Fruit fly (Drosophila melanogaster) whole organism, embryonic: ENCODE results near the gene Src64B.

Experiments used
- Awh ChIP-seq: fragments of 200-800 bp; sonication (Bioruptor generic); IDR thresholded peaks from 2 replicates; pipeline ENCODE4, ENCODE4 v1.3.6; 2022; ENCODE audit warnings: missing biosample characterization, missing genetic modification characterization
- B-H2 ChIP-seq: fragments of 200-800 bp; sonication (Bioruptor generic); optimal IDR thresholded peaks from 2 replicates; lab custom pipeline; 2018; ENCODE audit warnings: missing biosample characterization, mild to moderate bottlenecking, missing genetic modification characterization
- CG11456 ChIP-seq: fragments of 200-800 bp; sonication (Bioruptor generic); IDR thresholded peaks from 3 replicates; pipeline ENCODE4 v1.3.6; 2022; ENCODE audit warnings: missing biosample characterization, missing genetic modification characterization
- CG12155 ChIP-seq: fragments of 200-800 bp; sonication (Bioruptor generic); optimal IDR thresholded peaks from 3 replicates; lab custom pipeline; 2016; ENCODE audit warnings: missing biosample characterization, missing genetic modification characterization
- CG1233 ChIP-seq: fragments of 200-800 bp; sonication (Bioruptor generic); optimal IDR thresholded peaks from 4 replicates; lab custom pipeline; 2018; ENCODE audit warnings: missing biosample characterization, mild to moderate bottlenecking, missing genetic modification characterization
- CG13287 ChIP-seq: fragments of 200-800 bp; sonication (Bioruptor generic); IDR thresholded peaks from 2 replicates; pipeline ENCODE4 v1.3.6; 2022; ENCODE audit warnings: missing biosample characterization, missing genetic modification characterization; ENCODE audit not compliant: partially characterized antibody
- CG13296 ChIP-seq: fragments of 200-800 bp; sonication (Bioruptor generic); optimal IDR thresholded peaks from 3 replicates; lab custom pipeline; 2018; ENCODE audit warnings: missing biosample characterization, mild to moderate bottlenecking, missing genetic modification characterization
- CG1529 ChIP-seq: fragments of 200-800 bp; sonication (Bioruptor generic); optimal IDR thresholded peaks from 3 replicates; lab custom pipeline; 2018; ENCODE audit warnings: missing biosample characterization, missing genetic modification characterization
- CG1602 ChIP-seq: fragments of 200-800 bp; sonication (Bioruptor generic); optimal IDR thresholded peaks from 3 replicates; lab custom pipeline; 2016; ENCODE audit warnings: missing biosample characterization, missing genetic modification characterization
- CG17802 ChIP-seq: fragments of 200-800 bp; sonication (Bioruptor generic); optimal IDR thresholded peaks from 2 replicates; lab custom pipeline; 2018; ENCODE audit warnings: missing biosample characterization, mild to moderate bottlenecking, missing genetic modification characterization, moderate library complexity
- CG18011 ChIP-seq: fragments of 200-800 bp; sonication (Bioruptor generic); optimal IDR thresholded peaks from 2 replicates; lab custom pipeline; 2017; ENCODE audit warnings: missing biosample characterization, missing genetic modification characterization, mild to moderate bottlenecking, moderate library complexity, missing genotype
- CG18262 ChIP-seq: fragments of 200-800 bp; optimal IDR thresholded peaks from 3 replicates; lab custom pipeline; 2019; ENCODE audit warnings: missing biosample characterization, mild to moderate bottlenecking, missing genetic modification characterization, moderate library complexity
- CG1832 ChIP-seq: fragments of 200-800 bp; sonication (Bioruptor generic); optimal IDR thresholded peaks from 2 replicates; lab custom pipeline; 2017; ENCODE audit warnings: missing biosample characterization, mild to moderate bottlenecking, missing genetic modification characterization, inconsistent platforms
- CG32767 ChIP-seq: fragments of 200-800 bp; sonication (Bioruptor generic); IDR thresholded peaks from 2 replicates; pipeline ENCODE4 v1.3.6; 2022; ENCODE audit warnings: missing biosample characterization, missing genetic modification characterization
- CG33557 ChIP-seq: fragments of 200-800 bp; sonication (Bioruptor generic); optimal IDR thresholded peaks from 2 replicates; lab custom pipeline; 2019; ENCODE audit warnings: missing biosample characterization, mild to moderate bottlenecking, missing genetic modification characterization, moderate library complexity
- CG34422 ChIP-seq: fragments of 200-800 bp; sonication (Bioruptor generic); IDR thresholded peaks from 3 replicates; pipeline ENCODE4 v1.3.6; 2022; ENCODE audit warnings: missing biosample characterization, missing genetic modification characterization
- CG4424 ChIP-seq: fragments of 200-800 bp; sonication (Bioruptor generic); optimal IDR thresholded peaks from 3 replicates; lab custom pipeline; 2016; ENCODE audit warnings: missing biosample characterization, missing genetic modification characterization
- CG4730 ChIP-seq: fragments of 200-800 bp; sonication (Bioruptor generic); IDR thresholded peaks from 2 replicates; pipeline ENCODE4 v1.3.6; 2022; ENCODE audit warnings: missing biosample characterization, missing genetic modification characterization
- Dek ChIP-seq: fragments of 200-800 bp; sonication (Bioruptor generic); optimal IDR thresholded peaks from 3 replicates; lab custom pipeline; 2019; ENCODE audit warnings: missing biosample characterization, mild to moderate bottlenecking, missing genetic modification characterization, moderate library complexity
- Dip2 ChIP-seq: fragments of 200-800 bp; sonication (Bioruptor generic); IDR thresholded peaks from 2 replicates; pipeline ENCODE4 v1.3.6; 2022; ENCODE audit warnings: missing biosample characterization, missing genetic modification characterization
- Dref ChIP-seq: fragments of 200-800 bp; sonication (Bioruptor generic); IDR thresholded peaks from 2 replicates; pipeline ENCODE4 v1.3.6; 2022; ENCODE audit warnings: missing biosample characterization, missing genetic modification characterization
- Elba2 ChIP-seq: fragments of 200-800 bp; sonication (Bioruptor generic); optimal IDR thresholded peaks from 3 replicates; lab custom pipeline; 2016; ENCODE audit warnings: missing biosample characterization, missing genetic modification characterization
- Fer2 ChIP-seq: fragments of 200-800 bp; sonication (Bioruptor generic); optimal IDR thresholded peaks from 2 replicates; lab custom pipeline; 2018; ENCODE audit warnings: missing biosample characterization, mild to moderate bottlenecking, missing genetic modification characterization, moderate library complexity
- Hr78 ChIP-seq, 2 experiments: fragments of 200-800 bp in 1 of 2; fragments of >200 bp in 1 of 2; sonication (Bioruptor generic) in 1 of 2; optimal IDR thresholded peaks; 2 replicates each; lab custom pipeline; 2017 to 2019; ENCODE audit warnings: missing biosample characterization in 2 of 2, missing genetic modification characterization in 2 of 2, mild to moderate bottlenecking in 1 of 2, moderate library complexity in 1 of 2
- Lpt ChIP-seq: fragments of >200 bp; optimal IDR thresholded peaks from 2 replicates; lab custom pipeline; 2018; ENCODE audit warnings: missing biosample characterization, missing genetic modification characterization
- Nf-YC ChIP-seq: fragments of 200-800 bp; optimal IDR thresholded peaks from 3 replicates; lab custom pipeline; 2019; ENCODE audit warnings: missing biosample characterization, mild to moderate bottlenecking, missing genetic modification characterization, moderate library complexity
- Pdp1 ChIP-seq, 2 experiments: fragments of 200-800 bp; sonication (Bioruptor generic); optimal IDR thresholded peaks; 3 replicates each; lab custom pipeline; 2016; ENCODE audit warnings: missing biosample characterization in 2 of 2, missing genetic modification characterization in 2 of 2, mild to moderate bottlenecking in 1 of 2, moderate library complexity in 1 of 2
- Ssrp ChIP-seq: fragments of 200-800 bp; sonication (Bioruptor generic); optimal IDR thresholded peaks from 2 replicates; lab custom pipeline; 2018; ENCODE audit warnings: missing biosample characterization, mild to moderate bottlenecking, missing genetic modification characterization, moderate library complexity
- Xbp1 ChIP-seq: fragments of 200-800 bp; sonication (Bioruptor generic); optimal IDR thresholded peaks from 3 replicates; lab custom pipeline; 2016; ENCODE audit warnings: missing biosample characterization, mild to moderate bottlenecking, missing genetic modification characterization
- ash1 ChIP-seq: fragments of 200-800 bp; sonication (Bioruptor generic); optimal IDR thresholded peaks from 2 replicates; lab custom pipeline; 2018; ENCODE audit warnings: missing biosample characterization, mild to moderate bottlenecking, missing genetic modification characterization
- az2 ChIP-seq: fragments of 200-800 bp; sonication (Bioruptor generic); optimal IDR thresholded peaks from 3 replicates; lab custom pipeline; 2016; ENCODE audit warnings: missing biosample characterization, missing genetic modification characterization
- ci ChIP-seq: fragments of 200-800 bp; sonication (Bioruptor generic); IDR thresholded peaks from 3 replicates; pipeline ENCODE4 v1.3.6; 2022; ENCODE audit warnings: missing biosample characterization, missing genetic modification characterization
- corto ChIP-seq: fragments of 200-800 bp; sonication (Bioruptor generic); optimal IDR thresholded peaks from 2 replicates; lab custom pipeline; 2016; ENCODE audit warnings: missing biosample characterization, mild to moderate bottlenecking, missing genetic modification characterization, moderate library complexity
- disco-r ChIP-seq: fragments of 200-800 bp; sonication (Bioruptor generic); optimal IDR thresholded peaks from 2 replicates; lab custom pipeline; 2016; ENCODE audit warnings: missing biosample characterization, missing genetic modification characterization
- dmrt99B ChIP-seq: fragments of 200-800 bp; sonication (Bioruptor generic); optimal IDR thresholded peaks from 2 replicates; lab custom pipeline; 2018; ENCODE audit warnings: missing biosample characterization, mild to moderate bottlenecking, missing genetic modification characterization, moderate library complexity
- gce ChIP-seq: fragments of 200-800 bp; sonication (Bioruptor generic); IDR thresholded peaks from 3 replicates; pipeline ENCODE4 v1.3.6; 2022; ENCODE audit warnings: missing biosample characterization, missing genetic modification characterization
- h ChIP-seq: fragments of >200 bp; optimal IDR thresholded peaks from 2 replicates; lab custom pipeline; 2017
- hth ChIP-seq: fragments of >200 bp; optimal IDR thresholded peaks from 2 replicates; lab custom pipeline; 2017; ENCODE audit warnings: inconsistent platforms
- jigr1 ChIP-seq: fragments of 200-800 bp; sonication (Bioruptor generic); IDR thresholded peaks from 3 replicates; pipeline ENCODE4 v1.3.6; 2022; ENCODE audit warnings: missing biosample characterization, missing genetic modification characterization
- lilli ChIP-seq: fragments of 200-800 bp; sonication (Bioruptor generic); optimal IDR thresholded peaks from 3 replicates; lab custom pipeline; 2016; ENCODE audit warnings: missing biosample characterization, missing genetic modification characterization
- lola ChIP-seq, 3 experiments: fragments of >200 bp in 2 of 3; fragments of 200-800 bp in 1 of 3; sonication (Bioruptor generic) in 1 of 3; optimal IDR thresholded peaks; 2 replicates each; lab custom pipeline; 2017 to 2019; ENCODE audit warnings: missing biosample characterization in 3 of 3, missing genetic modification characterization in 3 of 3, mild to moderate bottlenecking in 1 of 3, moderate library complexity in 1 of 3
- lov ChIP-seq, 2 experiments: fragments of 200-800 bp in 1 of 2; fragments of >200 bp in 1 of 2; sonication (Bioruptor generic) in 1 of 2; IDR thresholded peaks in 1 of 2; optimal IDR thresholded peaks in 1 of 2; 2 replicates in 1 of 2; 3 replicates in 1 of 2; pipeline versions ENCODE4 v1.3.6 to Lab custom; 2017 to 2022; ENCODE audit warnings: missing biosample characterization in 1 of 2, missing genetic modification characterization in 1 of 2
- mld ChIP-seq: fragments of 200-800 bp; sonication (Bioruptor generic); IDR thresholded peaks from 3 replicates; pipeline ENCODE4 v1.3.6; 2022; ENCODE audit warnings: missing biosample characterization, missing genetic modification characterization; ENCODE audit not compliant: partially characterized antibody
- nerfin-1 ChIP-seq: fragments of 200-800 bp; sonication (Bioruptor generic); optimal IDR thresholded peaks from 3 replicates; lab custom pipeline; 2019; ENCODE audit warnings: missing biosample characterization, mild to moderate bottlenecking, missing genetic modification characterization, moderate library complexity
- pho ChIP-seq: fragments of 200-800 bp; sonication (Bioruptor generic); optimal IDR thresholded peaks from 2 replicates; lab custom pipeline; 2016; ENCODE audit warnings: missing biosample characterization, missing genetic modification characterization
- ro ChIP-seq: fragments of 200-800 bp; sonication (Bioruptor generic); IDR thresholded peaks from 2 replicates; pipeline ENCODE4 v1.3.6; 2022; ENCODE audit warnings: missing biosample characterization, missing genetic modification characterization
- scrt ChIP-seq: fragments of 200-800 bp; sonication (Bioruptor generic); optimal IDR thresholded peaks from 2 replicates; lab custom pipeline; 2018; ENCODE audit warnings: missing biosample characterization, mild to moderate bottlenecking, missing genetic modification characterization, moderate library complexity
- sqz ChIP-seq: fragments of 200-800 bp; sonication (Bioruptor generic); optimal IDR thresholded peaks from 3 replicates; lab custom pipeline; 2018; ENCODE audit warnings: missing biosample characterization, mild to moderate bottlenecking, missing genetic modification characterization
- tll ChIP-seq, 2 experiments: fragments of 200-800 bp in 1 of 2; fragments of >200 bp in 1 of 2; sonication (Bioruptor generic) in 1 of 2; optimal IDR thresholded peaks; 2 replicates each; lab custom pipeline; 2017 to 2019; ENCODE audit warnings: missing biosample characterization in 2 of 2, missing genetic modification characterization in 2 of 2, mild to moderate bottlenecking in 1 of 2, moderate library complexity in 1 of 2
- toy ChIP-seq: fragments of 200-800 bp; sonication (Bioruptor generic); IDR thresholded peaks from 2 replicates; pipeline ENCODE4 v1.3.6; 2022; ENCODE audit warnings: missing biosample characterization, missing genetic modification characterization

Src64B gene

dm6 chr3L:4603439-4603838 is 22.6 kb downstream of the Src64B start (continued):
- TF ChIP-seq Xbp1 (peak; percentile 16), B-H2 (GFP tag; lab: Kevin White, UChicago) (no peak), CG4730 (GFP tag; lab: Robert Waterston, UW) (no peak), pho (GFP tag; lab: Kevin White, UChicago) (no peak), Hr78 (GFP tag; optimal IDR thresholded peaks at IDR 0.05; lab: Kevin White, UChicago) (no peak), disco-r (GFP tag; lab: Kevin White, UChicago) (no peak), Pdp1 (GFP tag; optimal IDR thresholded peaks at IDR 0.05; lab: Kevin White, UChicago) (no peak), ro (GFP tag; lab: Robert Waterston, UW) (no peak), CG13296 (no peak), CG33557 (GFP tag; lab: Kevin White, UChicago) (no peak), Fer2 (no peak), CG18262 (peak; percentile 58), tll (GFP tag; optimal IDR thresholded peaks at IDR 0.05; lab: Kevin White, UChicago) (no peak), CG1529 (GFP tag; lab: Kevin White, UChicago) (peak; percentile 15), ci (peak; percentile 70; the same call in 2 of the 3 replicates), scrt (peak; percentile 5), CG4424 (GFP tag; lab: Kevin White, UChicago) (no peak), Ssrp (tag; lab: Kevin White, UChicago) (peak; percentile 35), toy (no peak), CG12155 (no peak), CG32767 (GFP tag; lab: Robert Waterston, UW) (no peak), Dek (tag; lab: Kevin White, UChicago) (peak; percentile 48), ash1 (GFP tag; lab: Kevin White, UChicago) (no peak), corto (no peak), dmrt99B (tag; lab: Kevin White, UChicago) (peak; percentile 59), Awh (GFP tag; lab: Robert Waterston, UW) (no peak), CG11456 (GFP tag; lab: Robert Waterston, UW) (no peak; the same call in 2 of the 3 replicates), Dref (GFP tag; lab: Robert Waterston, UW) (no peak), h (lab: Kevin White, UChicago) (no peak), mld (no peak), lola (GFP tag; optimal IDR thresholded peaks at IDR 0.05; lab: Kevin White, UChicago) (peak in 1 of 3 experiments; percentile 13), CG18011 (no peak), gce (GFP tag; lab: Robert Waterston, UW) (no peak; the same call in 2 of the 3 replicates), CG13287 (no peak), CG1832 (no peak), az2 (GFP tag; lab: Kevin White, UChicago) (peak; percentile 29), jigr1 (GFP tag; lab: Robert Waterston, UW) (no peak), CG34422 (0 out of 3 replicates have a peak, but pooled peaks have one; percentile 50), CG1602 (GFP tag; lab: Kevin White, UChicago) (no peak), Nf-YC (tag; lab: Kevin White, UChicago) (no peak), lilli (GFP tag; lab: Kevin White, UChicago) (peak; percentile 1), lov (optimal IDR thresholded peaks at IDR 0.05; lab: Kevin White, UChicago) (no peak), lov (GFP tag; IDR thresholded peaks at IDR 0.05; lab: Robert Waterston, UW) (no peak), sqz (GFP tag; lab: Kevin White, UChicago) (no peak), Dip2 (GFP tag; lab: Robert Waterston, UW) (no peak), nerfin-1 (tag; lab: Kevin White, UChicago) (no peak), hth (lab: Kevin White, UChicago) (no peak), CG17802 (tag; lab: Kevin White, UChicago) (no peak), CG1233 (GFP tag; lab: Kevin White, UChicago) (no peak), Lpt (GFP tag; lab: Kevin White, UChicago) (no peak), Elba2 (no peak)
